Fruit fly (Drosophila melanogaster): ENCODE results near the gene CG3345.

The CG3345 gene

DNA sequence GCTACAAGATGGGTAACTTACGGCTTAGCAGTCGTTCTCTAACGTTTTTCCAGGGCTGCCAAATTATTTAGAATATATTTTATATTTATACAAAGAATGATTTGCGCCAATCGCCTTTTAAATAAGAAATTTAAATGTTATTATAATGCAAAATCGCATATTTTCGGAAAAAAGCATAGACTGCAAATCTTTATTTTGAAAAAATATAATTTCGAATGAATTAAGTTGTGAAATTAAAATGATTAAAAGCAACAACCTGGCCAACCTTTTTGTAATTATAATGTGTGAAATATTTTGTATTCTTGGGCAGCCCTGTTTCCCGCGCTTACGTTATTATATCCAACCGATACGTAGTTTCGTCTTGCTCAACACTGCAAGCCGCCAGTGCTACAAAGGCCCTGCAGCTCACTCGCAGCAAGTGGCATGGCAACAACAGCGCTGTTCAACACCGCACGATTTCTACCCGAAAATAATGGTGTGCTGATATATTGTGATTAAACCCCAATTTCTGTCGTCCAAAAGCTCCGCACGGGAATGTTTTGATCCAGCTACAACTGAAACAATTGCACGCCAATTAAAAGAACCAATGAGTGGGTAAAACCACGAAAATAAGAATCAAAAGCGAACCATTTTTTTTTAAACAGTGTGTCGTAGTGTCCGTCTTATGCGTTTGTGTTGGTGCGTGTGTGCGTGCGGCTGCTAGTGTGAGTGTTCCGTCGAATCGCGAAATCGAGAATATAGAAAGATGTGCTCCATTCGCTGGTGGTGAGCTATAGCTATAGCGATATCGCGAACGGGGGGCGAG, 28.8 kb downstream of the CG3345 start, which contains the start of gene Pi3K21B (continued):
- TF ChIP-seq zfh1 (GFP tag; IDR thresholded peaks at IDR 0.05) (peak; percentile 90), Oaz (GFP tag; IDR thresholded peaks at IDR 0.05) (peak; percentile 79), sob (GFP tag; IDR thresholded peaks at IDR 0.05) (peak; percentile 93), CG13775 (GFP tag; optimal IDR thresholded peaks at IDR 0.05) (peak; percentile 95), CG12769 (tag; optimal IDR thresholded peaks at IDR 0.05) (peak; percentile 81), CG6791 (GFP tag; IDR thresholded peaks at IDR 0.05; ENCODE audit: partially characterized antibody) (peak; percentile 73), CG17802 (tag; optimal IDR thresholded peaks at IDR 0.05) (peak; percentile 68), jigr1 (GFP tag; IDR thresholded peaks at IDR 0.05) (peak; percentile 72; the same call in 2 of the 3 replicates), CG18476 (GFP tag; optimal IDR thresholded peaks at IDR 0.05) (peak; percentile 79), CG7357 (GFP tag; IDR thresholded peaks at IDR 0.05) (peak; percentile 70), CG33213 (GFP tag; optimal IDR thresholded peaks at IDR 0.05) (peak; percentile 93), HLHmδ (GFP tag; optimal IDR thresholded peaks at IDR 0.05) (peak; percentile 90), gem (tag; optimal IDR thresholded peaks at IDR 0.05) (peak; percentile 95), Drgx (GFP tag; IDR thresholded peaks at IDR 0.05) (peak; percentile 56), fru (optimal IDR thresholded peaks at IDR 0.05) (no peak), Ets65A (GFP tag) (peak; percentile 100), CG10462 (GFP tag; optimal IDR thresholded peaks at IDR 0.05) (peak; percentile 75), Blimp-1 (GFP tag; optimal IDR thresholded peaks at IDR 0.05) (peak; percentile 87), usp (GFP tag; optimal IDR thresholded peaks at IDR 0.05) (no peak), Fer1 (GFP tag; optimal IDR thresholded peaks at IDR 0.05) (peak; percentile 86), sr (GFP tag; IDR thresholded peaks at IDR 0.05) (peak; percentile 52; the same call in 1 of the 3 replicates), twi (tag; optimal IDR thresholded peaks at IDR 0.05) (peak; percentile 84), Fer3 (tag; optimal IDR thresholded peaks at IDR 0.05) (peak; percentile 89), CG12299 (tag; optimal IDR thresholded peaks at IDR 0.05) (peak; percentile 79), esg (GFP tag; conservative IDR thresholded peaks at IDR 0.05) (peak; percentile 87), Hmx (GFP tag; optimal IDR thresholded peaks at IDR 0.05) (peak; percentile 58), Opbp (GFP tag; IDR thresholded peaks at IDR 0.05; ENCODE audit: partially characterized antibody) (peak; percentile 54; the same call in 1 of the 3 replicates), br (optimal IDR thresholded peaks at IDR 0.05) (no peak), eve (GFP tag; optimal IDR thresholded peaks at IDR 0.05) (no peak), CG12744 (GFP tag; optimal IDR thresholded peaks at IDR 0.05) (peak; percentile 85), zen2 (GFP tag; IDR thresholded peaks at IDR 0.05; ENCODE audit: partially characterized antibody) (no peak), B-H2 (GFP tag; optimal IDR thresholded peaks at IDR 0.05) (peak; percentile 94), toy (GFP tag; IDR thresholded peaks at IDR 0.05) (0 out of 2 replicates have a peak, but pooled peaks have one; percentile 43), CG16815 (GFP tag; optimal IDR thresholded peaks at IDR 0.05) (peak; percentile 89), Kr (GFP tag; optimal IDR thresholded peaks at IDR 0.05) (no peak), HHEX (GFP tag; optimal IDR thresholded peaks at IDR 0.05) (peak; percentile 85), tx (GFP tag; optimal IDR thresholded peaks at IDR 0.05) (peak; percentile 90), salm (tag; optimal IDR thresholded peaks at IDR 0.05) (peak; percentile 60), slbo (GFP tag; IDR thresholded peaks at IDR 0.05) (peak; percentile 96), cad (GFP tag; optimal IDR thresholded peaks at IDR 0.05) (no peak), CG2889 (GFP tag; IDR thresholded peaks at IDR 0.05) (peak; percentile 75), lmd (GFP tag; IDR thresholded peaks at IDR 0.05) (peak; percentile 90), shn (GFP tag; optimal IDR thresholded peaks at IDR 0.05) (peak; percentile 93), Dref (GFP tag; IDR thresholded peaks at IDR 0.05) (peak; percentile 43), p53 (GFP tag; optimal IDR thresholded peaks at IDR 0.05) (peak; percentile 36), grn (GFP tag; optimal IDR thresholded peaks at IDR 0.05) (peak; percentile 56), Fer2 (tag; optimal IDR thresholded peaks at IDR 0.05) (peak; percentile 88), Optix (GFP tag; IDR thresholded peaks at IDR 0.05) (peak; percentile 59; the same call in 1 of the 3 replicates), peb (GFP tag; IDR thresholded peaks at IDR 0.05) (peak; percentile 70), Lpt (GFP tag; optimal IDR thresholded peaks at IDR 0.05) (no peak)
